Worm (Caenorhabditis elegans): ENCODE results near the gene C49A9.4.
"Not testable (repeated sequence)": the region's sequence is repeated elsewhere in the genome, so short reads cannot be mapped to it uniquely, and the experiment has no call there.

The C49A9.4 gene

DNA sequence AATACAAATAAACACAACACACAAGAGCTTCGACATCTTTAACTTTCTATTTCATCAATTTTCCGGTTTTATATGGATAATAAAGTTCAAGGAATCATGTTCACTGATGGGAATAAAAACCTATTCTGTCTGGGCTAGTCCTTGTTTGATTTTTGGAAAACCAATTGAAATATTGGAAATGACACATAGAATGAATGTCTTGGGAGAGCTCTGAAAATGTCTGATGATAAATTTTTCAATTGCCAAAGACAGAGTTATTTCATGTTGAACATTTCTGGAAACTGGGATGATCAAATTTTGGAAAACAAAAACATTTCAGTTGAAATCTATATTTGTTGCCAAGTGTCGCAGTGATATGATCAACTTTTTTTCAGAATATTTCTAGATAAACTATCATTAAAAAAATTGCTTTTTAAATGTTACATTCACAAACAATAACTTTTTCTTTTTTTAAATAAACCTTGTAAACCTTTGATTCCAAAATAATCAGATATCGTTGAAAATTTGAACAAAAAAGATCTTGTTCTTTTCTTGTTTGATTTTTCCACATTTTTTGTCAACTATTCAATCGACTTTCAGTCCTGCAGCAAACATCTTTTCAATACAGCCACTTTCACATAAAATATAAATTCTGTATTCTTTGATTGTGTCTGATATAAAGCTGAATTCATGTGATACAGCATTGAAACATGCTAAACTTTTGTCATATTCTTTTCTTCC lies 18.2 kb downstream of the C49A9.4 start, which contains the start of the genes F58F9.6 and F58F9.8:
F58F9.6 (minus strand) TSS at position 101 of the 720 bp plus-strand sequence.
F58F9.8 (plus strand) TSS at position 670 of the 720 bp plus-strand sequence.
- no peak for TF ChIP-seq hmg-4 (GFP tag; optimal IDR thresholded peaks at IDR 0.05)
- no peak for TF ChIP-seq ama-1 (optimal IDR thresholded peaks at IDR 0.05)
- no peak for TF ChIP-seq ceh-13 (GFP tag; optimal IDR thresholded peaks at IDR 0.05)
- no peak for TF ChIP-seq hnd-1 (tag; optimal IDR thresholded peaks at IDR 0.05)
- TF ChIP-seq aly-1 (tag; optimal IDR thresholded peaks at IDR 0.05): no peak
- TF ChIP-seq scrt-1 (GFP tag; IDR thresholded peaks at IDR 0.05): no peak
- no peak for TF ChIP-seq B0310.2 (tag; optimal IDR thresholded peaks at IDR 0.05)
- TF ChIP-seq tbx-37 (GFP tag; conservative IDR thresholded peaks at IDR 0.05): no peak
- no peak for TF ChIP-seq flt-1 (GFP tag; IDR thresholded peaks at IDR 0.05)
- TF ChIP-seq ets-7 (tag; optimal IDR thresholded peaks at IDR 0.05): no peak
- TF ChIP-seq sea-1 (GFP tag; conservative IDR thresholded peaks at IDR 0.05): no peak
- TF ChIP-seq ceh-36 (tag; optimal IDR thresholded peaks at IDR 0.05): no peak
- no peak for TF ChIP-seq tbx-11 (GFP tag; IDR thresholded peaks at IDR 0.05)
- no peak for TF ChIP-seq F13C5.2 (tag; optimal IDR thresholded peaks at IDR 0.05)
- TF ChIP-seq pes-1 (GFP tag; IDR thresholded peaks at IDR 0.05): no peak
- no peak for TF ChIP-seq hmbx-1 (tag; optimal IDR thresholded peaks at IDR 0.05)

DNA sequence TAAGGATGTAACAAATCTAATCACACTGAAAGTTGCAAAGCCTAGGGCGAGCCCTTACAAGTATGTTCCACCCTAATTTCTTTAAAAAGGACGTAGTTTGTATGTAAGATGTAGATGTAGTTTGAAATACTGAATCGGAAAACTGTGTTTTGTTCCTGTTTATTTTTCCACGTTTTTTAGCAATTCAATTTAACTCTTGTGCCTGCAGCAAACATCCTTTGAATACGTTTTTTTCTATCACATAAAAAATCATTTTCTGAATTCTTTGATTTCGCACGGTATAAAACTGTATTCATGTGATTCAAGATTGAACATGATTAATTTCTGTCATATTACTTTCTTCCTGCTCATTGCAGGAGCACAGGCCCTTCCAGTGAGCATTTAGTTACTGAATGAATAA lies 20.5 kb downstream of the C49A9.4 start, which contains the start of gene F58F9.9:
F58F9.9 (plus strand) TSS at position 301 of the 400 bp plus-strand sequence.
- TF ChIP-seq scrt-1 (GFP tag; IDR thresholded peaks at IDR 0.05) (no peak), ceh-36 (tag; optimal IDR thresholded peaks at IDR 0.05) (no peak), hmg-4 (GFP tag; optimal IDR thresholded peaks at IDR 0.05) (no peak), tbx-11 (GFP tag; IDR thresholded peaks at IDR 0.05) (no peak), ama-1 (optimal IDR thresholded peaks at IDR 0.05) (no peak), flt-1 (GFP tag; IDR thresholded peaks at IDR 0.05) (no peak), pes-1 (GFP tag; IDR thresholded peaks at IDR 0.05) (no peak), hmbx-1 (tag; optimal IDR thresholded peaks at IDR 0.05) (no peak), ceh-13 (GFP tag; optimal IDR thresholded peaks at IDR 0.05) (no peak), tbx-37 (GFP tag; conservative IDR thresholded peaks at IDR 0.05) (no peak), hnd-1 (tag; optimal IDR thresholded peaks at IDR 0.05) (no peak), tra-4 (tag; optimal IDR thresholded peaks at IDR 0.05) (no peak), sea-1 (GFP tag; conservative IDR thresholded peaks at IDR 0.05) (no peak)

- TF ChIP-seq scrt-1 (GFP tag; IDR thresholded peaks at IDR 0.05): no peak
- no peak for TF ChIP-seq ets-7 (tag; optimal IDR thresholded peaks at IDR 0.05)
- TF ChIP-seq hmg-4 (GFP tag; optimal IDR thresholded peaks at IDR 0.05): no peak
- no peak for TF ChIP-seq tbx-11 (GFP tag; IDR thresholded peaks at IDR 0.05)
- no peak for TF ChIP-seq F13C5.2 (tag; optimal IDR thresholded peaks at IDR 0.05)
- TF ChIP-seq sea-1 (GFP tag; conservative IDR thresholded peaks at IDR 0.05): no peak
- no peak for TF ChIP-seq pes-1 (GFP tag; IDR thresholded peaks at IDR 0.05)
- no peak for TF ChIP-seq B0310.2 (tag; optimal IDR thresholded peaks at IDR 0.05)
- TF ChIP-seq tra-4 (tag; optimal IDR thresholded peaks at IDR 0.05): no peak
- no peak for TF ChIP-seq aly-1 (tag; optimal IDR thresholded peaks at IDR 0.05)
- TF ChIP-seq ceh-13 (GFP tag; optimal IDR thresholded peaks at IDR 0.05): no peak
- TF ChIP-seq ceh-36 (tag; optimal IDR thresholded peaks at IDR 0.05): no peak
- no peak for TF ChIP-seq hnd-1 (tag; optimal IDR thresholded peaks at IDR 0.05)
- TF ChIP-seq hmbx-1 (tag; optimal IDR thresholded peaks at IDR 0.05): no peak
- TF ChIP-seq tbx-37 (GFP tag; conservative IDR thresholded peaks at IDR 0.05): no peak
- TF ChIP-seq ama-1 (optimal IDR thresholded peaks at IDR 0.05): no peak
- no peak for TF ChIP-seq flt-1 (GFP tag; IDR thresholded peaks at IDR 0.05)
These were observed 29.0 kb downstream of the C49A9.4 start, which contains the start of gene acox-3 for ce11 chrIV:6248486-6248885. Gene acox-3, minus strand, starts transcription at chrIV:6248492.

DNA sequence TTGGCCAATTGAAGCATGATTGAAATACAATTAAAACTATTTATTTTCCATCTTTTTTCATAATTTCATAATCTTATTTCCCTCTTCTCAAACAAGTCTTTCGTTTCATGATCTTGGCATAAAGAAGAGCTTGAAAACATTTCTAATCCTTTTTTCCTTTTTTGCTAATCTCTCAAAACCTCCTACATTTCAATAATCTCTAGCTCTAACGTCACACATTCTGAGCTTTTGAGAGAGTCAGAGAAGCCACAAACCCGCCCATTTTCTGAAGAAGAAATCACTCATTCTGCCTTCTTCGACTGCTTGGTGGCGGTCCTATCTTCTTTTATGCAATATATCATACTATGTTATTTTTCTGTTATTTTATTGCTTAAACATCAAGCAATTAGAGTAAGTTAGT lies 30.1 kb downstream of the C49A9.4 start, which contains the start of gene F58F9.1:
F58F9.1 (plus strand) TSS at position 251 of the 400 bp plus-strand sequence.
- no peak for TF ChIP-seq B0310.2 (tag; optimal IDR thresholded peaks at IDR 0.05)
- no peak for TF ChIP-seq ceh-36 (tag; optimal IDR thresholded peaks at IDR 0.05)
- no peak for TF ChIP-seq tbx-11 (GFP tag; IDR thresholded peaks at IDR 0.05)
- TF ChIP-seq F13C5.2 (tag; optimal IDR thresholded peaks at IDR 0.05): no peak
- TF ChIP-seq tra-4 (tag; optimal IDR thresholded peaks at IDR 0.05): no peak
- no peak for TF ChIP-seq hmbx-1 (tag; optimal IDR thresholded peaks at IDR 0.05)
- no peak for TF ChIP-seq scrt-1 (GFP tag; IDR thresholded peaks at IDR 0.05)

DNA sequence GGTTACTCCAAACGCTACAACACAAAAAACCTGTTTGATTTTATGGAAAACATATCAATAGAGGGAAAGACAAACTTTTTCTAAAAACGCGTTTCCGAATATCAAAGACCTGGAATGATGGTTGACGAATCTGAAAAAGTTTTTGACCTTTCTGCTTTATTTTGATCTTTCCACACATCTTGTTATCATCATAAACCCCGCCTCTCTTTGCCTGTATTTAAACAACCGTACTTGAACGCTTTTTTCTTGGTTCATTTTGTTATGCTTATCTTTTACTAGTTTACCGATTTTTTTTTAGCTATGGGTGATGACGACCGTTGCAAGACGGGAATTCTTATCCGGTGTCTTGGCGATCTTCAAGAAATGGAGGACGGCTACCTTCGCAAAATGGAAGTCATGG lies 33.5 kb downstream of the C49A9.4 start, which contains the start of gene T13A10.2:
T13A10.2 (plus strand) TSS at position 301 of the 400 bp plus-strand sequence.
- TF ChIP-seq aly-1 (tag; optimal IDR thresholded peaks at IDR 0.05); flt-1 (GFP tag; IDR thresholded peaks at IDR 0.05); pes-1 (GFP tag; IDR thresholded peaks at IDR 0.05): not testable (repeated sequence)

ce11 chrIV:6254635-6255034 lies 35.1 kb downstream of the C49A9.4 start, which contains the start of gene T13A10.64:
Gene T13A10.64, plus strand, starts transcription at chrIV:6254935.
- no peak for TF ChIP-seq ceh-13 (GFP tag; optimal IDR thresholded peaks at IDR 0.05)
- no peak for TF ChIP-seq ets-7 (tag; optimal IDR thresholded peaks at IDR 0.05)
- no peak for TF ChIP-seq hmg-4 (GFP tag; optimal IDR thresholded peaks at IDR 0.05)
- TF ChIP-seq pes-1 (GFP tag; IDR thresholded peaks at IDR 0.05): no peak
- no peak for TF ChIP-seq B0310.2 (tag; optimal IDR thresholded peaks at IDR 0.05)
- TF ChIP-seq F13C5.2 (tag; optimal IDR thresholded peaks at IDR 0.05): no peak
- no peak for TF ChIP-seq scrt-1 (GFP tag; IDR thresholded peaks at IDR 0.05)
- no peak for TF ChIP-seq tbx-11 (GFP tag; IDR thresholded peaks at IDR 0.05)
- TF ChIP-seq tra-4 (tag; optimal IDR thresholded peaks at IDR 0.05): no peak
- TF ChIP-seq aly-1 (tag; optimal IDR thresholded peaks at IDR 0.05): no peak
- TF ChIP-seq ceh-36 (tag; optimal IDR thresholded peaks at IDR 0.05): no peak

ce11 chrIV:6258967-6259366 lies 39.5 kb downstream of the C49A9.4 start:
- no peak for TF ChIP-seq ets-7 (tag; optimal IDR thresholded peaks at IDR 0.05)
- no peak for TF ChIP-seq sea-1 (GFP tag; conservative IDR thresholded peaks at IDR 0.05)
- TF ChIP-seq F13C5.2 (tag; optimal IDR thresholded peaks at IDR 0.05): no peak
- no peak for TF ChIP-seq tbx-37 (GFP tag; conservative IDR thresholded peaks at IDR 0.05)
- no peak for TF ChIP-seq pes-1 (GFP tag; IDR thresholded peaks at IDR 0.05)
- no peak for TF ChIP-seq ceh-13 (GFP tag; optimal IDR thresholded peaks at IDR 0.05)
- TF ChIP-seq scrt-1 (GFP tag; IDR thresholded peaks at IDR 0.05): no peak
- TF ChIP-seq tra-4 (tag; optimal IDR thresholded peaks at IDR 0.05): no peak
- TF ChIP-seq ceh-36 (tag; optimal IDR thresholded peaks at IDR 0.05): no peak
- no peak for TF ChIP-seq hnd-1 (tag; optimal IDR thresholded peaks at IDR 0.05)
- no peak for TF ChIP-seq flt-1 (GFP tag; IDR thresholded peaks at IDR 0.05)
- no peak for TF ChIP-seq hmbx-1 (tag; optimal IDR thresholded peaks at IDR 0.05)
- TF ChIP-seq hmg-4 (GFP tag; optimal IDR thresholded peaks at IDR 0.05): no peak
- no peak for TF ChIP-seq B0310.2 (tag; optimal IDR thresholded peaks at IDR 0.05)
- no peak for TF ChIP-seq tbx-11 (GFP tag; IDR thresholded peaks at IDR 0.05)
- TF ChIP-seq aly-1 (tag; optimal IDR thresholded peaks at IDR 0.05): no peak
- no peak for TF ChIP-seq ama-1 (optimal IDR thresholded peaks at IDR 0.05)

All from whole organism, early embryonic.